Fruit fly (Drosophila melanogaster) whole organism, embryonic: ENCODE results near the gene ZnT63C.
A peak's percentile ranks its signal among the peaks of the same experiment; 100 is the strongest.

Experiments used
- Atf6 ChIP-seq: fragments of 200-800 bp; sonication (Bioruptor generic); IDR thresholded peaks from 2 replicates; pipeline ENCODE4 v1.3.6; 2022; ENCODE audit warnings: missing biosample characterization, missing genetic modification characterization
- Awh ChIP-seq: fragments of 200-800 bp; sonication (Bioruptor generic); IDR thresholded peaks from 2 replicates; pipeline ENCODE4, ENCODE4 v1.3.6; 2022; ENCODE audit warnings: missing biosample characterization, missing genetic modification characterization
- CG14050 ChIP-seq: fragments of 200-800 bp; sonication (Bioruptor generic); IDR thresholded peaks from 3 replicates; pipeline ENCODE4 v1.3.6; 2022; ENCODE audit warnings: missing biosample characterization, missing genetic modification characterization
- CG17612 ChIP-seq: fragments of 200-800 bp; sonication (Bioruptor generic); IDR thresholded peaks from 2 replicates; pipeline ENCODE4 v1.3.6; 2022; ENCODE audit warnings: missing biosample characterization, missing genetic modification characterization
- CG3281 ChIP-seq: fragments of 200-800 bp; sonication (Bioruptor generic); optimal IDR thresholded peaks from 3 replicates; lab custom pipeline; 2017; ENCODE audit warnings: missing biosample characterization, mild to moderate bottlenecking, missing genetic modification characterization
- CG4617 ChIP-seq: fragments of 200-800 bp; sonication (Bioruptor generic); optimal IDR thresholded peaks from 3 replicates; lab custom pipeline; 2016; ENCODE audit warnings: missing biosample characterization, missing genetic modification characterization, borderline replicate concordance
- CG6272 ChIP-seq: fragments of 200-800 bp; sonication (Bioruptor generic); IDR thresholded peaks from 2 replicates; pipeline ENCODE4 v1.3.6; 2022; ENCODE audit warnings: missing biosample characterization, missing genetic modification characterization
- CG8765 ChIP-seq: fragments of 200-800 bp; sonication (Bioruptor generic); IDR thresholded peaks from 2 replicates; pipeline ENCODE4 v1.3.6; 2022; ENCODE audit warnings: missing biosample characterization, missing genetic modification characterization
- CG9817 ChIP-seq: fragments of 200-800 bp; sonication (Bioruptor generic); optimal IDR thresholded peaks from 2 replicates; lab custom pipeline; 2018; ENCODE audit warnings: missing biosample characterization, mild to moderate bottlenecking, missing genetic modification characterization, moderate library complexity
- Dad ChIP-seq: fragments of 200-800 bp; sonication (Bioruptor generic); optimal IDR thresholded peaks from 3 replicates; lab custom pipeline; 2016; ENCODE audit warnings: missing biosample characterization, missing genetic modification characterization
- Dek ChIP-seq: fragments of 200-800 bp; sonication (Bioruptor generic); optimal IDR thresholded peaks from 3 replicates; lab custom pipeline; 2019; ENCODE audit warnings: missing biosample characterization, mild to moderate bottlenecking, missing genetic modification characterization, moderate library complexity
- Drgx ChIP-seq: fragments of 200-800 bp; sonication (Bioruptor generic); IDR thresholded peaks from 2 replicates; pipeline ENCODE4 v1.3.6; 2022; ENCODE audit warnings: missing biosample characterization, missing genetic modification characterization
- H2.0 ChIP-seq: fragments of 200-800 bp; sonication (Bioruptor generic); IDR thresholded peaks from 2 replicates; pipeline ENCODE4 v1.3.6; 2022; ENCODE audit warnings: missing biosample characterization, missing genetic modification characterization
- HLH4C ChIP-seq: fragments of 200-800 bp; sonication (Bioruptor generic); IDR thresholded peaks from 3 replicates; pipeline ENCODE4 v1.3.6; 2022; ENCODE audit warnings: missing biosample characterization, missing genetic modification characterization; ENCODE audit not compliant: partially characterized antibody
- Hmx ChIP-seq: fragments of 200-800 bp; sonication (Bioruptor generic); optimal IDR thresholded peaks from 2 replicates; lab custom pipeline; 2016; ENCODE audit warnings: missing biosample characterization, missing genetic modification characterization
- Mad ChIP-seq: fragments of 200-800 bp; sonication (Bioruptor generic); optimal IDR thresholded peaks from 2 replicates; lab custom pipeline; 2016; ENCODE audit warnings: missing biosample characterization, missing genetic modification characterization
- Oli ChIP-seq: fragments of 200-800 bp; sonication (Bioruptor generic); optimal IDR thresholded peaks from 2 replicates; lab custom pipeline; 2018; ENCODE audit warnings: missing biosample characterization, mild to moderate bottlenecking, missing genetic modification characterization, moderate library complexity
- Rx ChIP-seq: fragments of 200-800 bp; sonication (Bioruptor generic); IDR thresholded peaks from 2 replicates; pipeline ENCODE4 v1.3.6; 2022; ENCODE audit warnings: missing biosample characterization, missing genetic modification characterization
- Sin3A ChIP-seq: fragments of >200 bp; optimal IDR thresholded peaks from 2 replicates; lab custom pipeline; 2018
- Spps ChIP-seq: fragments of 200-800 bp; sonication (Bioruptor generic); optimal IDR thresholded peaks from 2 replicates; lab custom pipeline; 2018; ENCODE audit warnings: missing biosample characterization, mild to moderate bottlenecking, missing genetic modification characterization
- abd-A ChIP-seq: fragments of 200-800 bp; sonication (Bioruptor generic); optimal IDR thresholded peaks from 3 replicates; lab custom pipeline; 2019; ENCODE audit warnings: missing biosample characterization, mild to moderate bottlenecking, missing genetic modification characterization, moderate library complexity
- ac ChIP-seq: fragments of 200-800 bp; sonication (Bioruptor generic); optimal IDR thresholded peaks from 3 replicates; lab custom pipeline; 2017; ENCODE audit warnings: missing biosample characterization, mild to moderate bottlenecking, missing genetic modification characterization
- al ChIP-seq: fragments of 200-800 bp; sonication (Bioruptor generic); IDR thresholded peaks from 2 replicates; pipeline ENCODE4 v1.3.6; 2022; ENCODE audit warnings: missing biosample characterization, missing genetic modification characterization
- bcd ChIP-seq: fragments of 200-800 bp; sonication (Bioruptor generic); optimal IDR thresholded peaks from 2 replicates; lab custom pipeline; 2017; ENCODE audit warnings: missing biosample characterization, mild to moderate bottlenecking, missing genetic modification characterization
- cas ChIP-seq: fragments of 200-800 bp; sonication (Bioruptor generic); IDR thresholded peaks from 2 replicates; pipeline ENCODE4 v1.3.6; 2022; ENCODE audit warnings: missing biosample characterization, missing genetic modification characterization
- dan ChIP-seq: fragments of 200-800 bp; sonication (Bioruptor generic); IDR thresholded peaks from 2 replicates; pipeline ENCODE4 v1.3.6; 2022; ENCODE audit warnings: missing biosample characterization, missing genetic modification characterization
- dm ChIP-seq: fragments of 200-800 bp; sonication (Bioruptor generic); optimal IDR thresholded peaks from 3 replicates; lab custom pipeline; 2016; ENCODE audit warnings: missing biosample characterization, missing genetic modification characterization
- fu2 ChIP-seq: fragments of 200-800 bp; sonication (Bioruptor generic); optimal IDR thresholded peaks from 2 replicates; lab custom pipeline; 2016; ENCODE audit warnings: missing biosample characterization, missing genetic modification characterization
- nerfin-1 ChIP-seq: fragments of 200-800 bp; sonication (Bioruptor generic); optimal IDR thresholded peaks from 3 replicates; lab custom pipeline; 2019; ENCODE audit warnings: missing biosample characterization, mild to moderate bottlenecking, missing genetic modification characterization, moderate library complexity
- nerfin-2 ChIP-seq: fragments of 200-800 bp; sonication (Bioruptor generic); IDR thresholded peaks from 2 replicates; pipeline ENCODE4 v1.3.6; 2022; ENCODE audit warnings: missing biosample characterization, missing genetic modification characterization; ENCODE audit not compliant: partially characterized antibody
- org-1 ChIP-seq: fragments of 200-800 bp; sonication (Bioruptor generic); optimal IDR thresholded peaks from 2 replicates; lab custom pipeline; 2017; ENCODE audit warnings: missing biosample characterization, missing genetic modification characterization
- pb ChIP-seq: fragments of 200-800 bp; sonication (Bioruptor generic); optimal IDR thresholded peaks from 3 replicates; lab custom pipeline; 2016; ENCODE audit warnings: missing biosample characterization, missing genetic modification characterization
- pzg ChIP-seq: fragments of 200-800 bp; sonication (Bioruptor generic); optimal IDR thresholded peaks from 3 replicates; lab custom pipeline; 2018; ENCODE audit warnings: missing biosample characterization, mild to moderate bottlenecking, missing genetic modification characterization, moderate library complexity
- rib ChIP-seq: fragments of 200-800 bp; sonication (Bioruptor generic); IDR thresholded peaks from 2 replicates; pipeline ENCODE4 v1.3.6; 2022; ENCODE audit warnings: missing biosample characterization, missing genetic modification characterization
- sens-2 ChIP-seq: fragments of 200-800 bp; sonication (Bioruptor generic); IDR thresholded peaks from 2 replicates; pipeline ENCODE4 v1.3.6; 2022; ENCODE audit warnings: missing biosample characterization, missing genetic modification characterization
- sug ChIP-seq: fragments of 200-800 bp; optimal IDR thresholded peaks from 2 replicates; lab custom pipeline; 2019; ENCODE audit warnings: missing biosample characterization, mild to moderate bottlenecking, missing genetic modification characterization, moderate library complexity
- tin ChIP-seq: fragments of 200-800 bp; sonication (Bioruptor generic); optimal IDR thresholded peaks from 3 replicates; lab custom pipeline; 2016; ENCODE audit warnings: missing biosample characterization, missing genetic modification characterization
- tna ChIP-seq: fragments of 200-800 bp; sonication (Bioruptor generic); IDR thresholded peaks from 2 replicates; pipeline ENCODE4 v1.3.6; 2022; ENCODE audit warnings: missing biosample characterization, missing genetic modification characterization; ENCODE audit not compliant: partially characterized antibody
- usp ChIP-seq: fragments of >200 bp; optimal IDR thresholded peaks from 2 replicates; lab custom pipeline; 2017; ENCODE audit warnings: missing biosample characterization, missing genetic modification characterization
- wdn ChIP-seq: fragments of 200-800 bp; sonication (Bioruptor generic); IDR thresholded peaks from 2 replicates; pipeline ENCODE4 v1.3.6; 2022; ENCODE audit warnings: missing biosample characterization, missing genetic modification characterization
- z ChIP-seq: fragments of 200-800 bp; sonication (Bioruptor generic); IDR thresholded peaks from 3 replicates; pipeline ENCODE4 v1.3.6; 2022; ENCODE audit warnings: missing biosample characterization, missing genetic modification characterization

ZnT63C gene

DNA sequence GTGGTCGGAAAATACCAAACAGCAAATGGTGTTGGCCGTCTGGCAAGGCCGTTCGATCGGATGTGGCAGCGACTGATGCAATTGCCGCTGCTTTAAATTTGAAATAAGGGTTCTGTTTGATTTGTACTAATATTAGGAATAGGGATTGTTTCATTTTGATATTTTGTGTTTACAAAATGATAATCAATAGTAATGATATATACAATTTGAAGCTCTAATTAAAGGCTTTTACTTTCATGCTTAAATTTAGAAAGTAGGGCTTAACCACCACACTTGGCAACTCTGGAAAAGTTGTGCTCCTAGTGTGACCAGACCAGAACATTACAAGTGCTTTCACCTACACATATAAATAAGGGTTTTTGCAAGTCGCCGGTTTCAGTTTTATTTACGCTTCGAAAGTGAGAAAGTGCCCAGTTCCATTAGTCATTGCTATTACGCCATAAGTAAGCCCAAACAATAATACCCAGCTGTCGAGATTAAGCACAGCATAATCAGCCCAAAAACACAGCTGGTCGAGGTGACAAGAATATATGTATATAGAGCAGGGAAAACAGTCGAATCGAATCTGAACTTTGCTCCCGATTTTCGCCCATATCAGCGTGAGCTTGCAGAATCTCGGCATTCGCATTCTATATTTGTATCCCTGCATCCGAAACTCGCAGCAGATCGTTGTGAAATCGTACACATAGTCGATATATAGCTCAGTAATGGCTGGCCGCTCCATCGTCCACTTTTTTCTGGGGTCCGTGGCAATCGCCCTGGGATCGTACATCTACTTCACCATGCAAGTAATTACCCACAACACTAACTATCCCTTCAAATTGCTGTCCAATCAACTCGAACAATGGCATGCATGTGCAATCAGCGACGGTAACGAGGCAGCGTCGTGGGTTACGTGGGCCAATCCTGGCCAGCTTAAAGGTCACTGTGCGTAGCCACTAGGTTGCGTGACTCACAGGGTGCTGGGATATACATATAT lies 22.7 kb downstream of the ZnT63C start, which contains the start of gene Gtpx (continued):
- no peak for TF ChIP-seq org-1 (GFP tag; lab: Kevin White, UChicago)
- TF ChIP-seq pzg, result peak; percentile 83
- no peak for TF ChIP-seq pb (GFP tag; lab: Kevin White, UChicago)
- no peak for TF ChIP-seq Spps (tag; lab: Kevin White, UChicago)
- TF ChIP-seq Rx (GFP tag; lab: Robert Waterston, UW), result no peak
- TF ChIP-seq nerfin-1 (tag; lab: Kevin White, UChicago), result peak; percentile 9
- TF ChIP-seq sug (tag; lab: Kevin White, UChicago), result peak; percentile 70
- peak; percentile 96 for TF ChIP-seq Sin3A (lab: Kevin White, UChicago)
- TF ChIP-seq Drgx (GFP tag; lab: Robert Waterston, UW), result 0 out of 2 replicates have a peak, but pooled peaks have one; percentile 24
- TF ChIP-seq sens-2 (GFP tag; lab: Robert Waterston, UW), result no peak
- peak; percentile 37 for TF ChIP-seq Dek (tag; lab: Kevin White, UChicago)
- TF ChIP-seq dm (GFP tag; lab: Kevin White, UChicago), result peak; percentile 28
- no peak for TF ChIP-seq nerfin-2 (GFP tag; lab: Robert Waterston, UW)
- TF ChIP-seq wdn (GFP tag; lab: Robert Waterston, UW), result 0 out of 2 replicates have a peak, but pooled peaks have one; percentile 24
- no peak for TF ChIP-seq CG3281 (GFP tag; lab: Kevin White, UChicago)
- TF ChIP-seq CG17612 (GFP tag; lab: Robert Waterston, UW), result no peak
- no peak for TF ChIP-seq ac
- TF ChIP-seq CG8765, result no peak
- no peak for TF ChIP-seq Oli
- TF ChIP-seq dan (GFP tag; lab: Robert Waterston, UW), result no peak
- TF ChIP-seq Mad (GFP tag; lab: Kevin White, UChicago), result peak; percentile 9
- TF ChIP-seq CG4617 (GFP tag; lab: Kevin White, UChicago), result peak; percentile 10
- TF ChIP-seq Atf6 (GFP tag; lab: Robert Waterston, UW), result no peak
- no peak for TF ChIP-seq Hmx

DNA sequence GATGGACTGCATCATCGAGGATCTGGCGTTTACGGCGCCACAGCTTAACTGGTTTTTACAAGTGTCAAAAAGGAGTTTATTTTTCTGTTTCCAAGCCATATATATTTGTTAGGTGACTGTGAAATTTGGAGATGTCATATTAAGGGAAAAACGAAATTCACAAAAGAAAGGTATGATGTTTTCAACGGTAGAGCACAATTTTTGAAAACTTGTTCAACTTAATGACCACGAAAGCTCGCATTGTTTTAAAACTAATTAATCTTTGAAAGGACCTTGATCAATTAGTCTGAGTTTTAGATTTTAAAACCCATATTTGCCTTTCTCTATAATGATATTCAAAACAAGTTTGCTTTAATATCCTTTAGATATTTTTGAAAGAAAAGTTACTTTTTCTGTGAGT lies 25.3 kb downstream of the ZnT63C start, which contains the start of gene Strip:
TSS of gene Strip (minus strand) at position 101 of the 400 bp plus-strand sequence.
- TF ChIP-seq tin (GFP tag; lab: Kevin White, UChicago) (no peak), usp (GFP tag; lab: Kevin White, UChicago) (no peak), CG6272 (GFP tag; lab: Robert Waterston, UW) (no peak), Awh (GFP tag; lab: Robert Waterston, UW) (no peak), bcd (no peak), CG9817 (tag; lab: Kevin White, UChicago) (no peak), rib (no peak), tna (GFP tag; lab: Robert Waterston, UW) (no peak), HLH4C (GFP tag; lab: Robert Waterston, UW) (no peak), CG14050 (GFP tag; lab: Robert Waterston, UW) (no peak), abd-A (no peak), z (GFP tag; lab: Robert Waterston, UW) (no peak), H2.0 (GFP tag; lab: Robert Waterston, UW) (no peak), al (GFP tag; lab: Robert Waterston, UW) (no peak), fu2 (no peak), Dad (GFP tag; lab: Kevin White, UChicago) (no peak), cas (GFP tag; lab: Robert Waterston, UW) (no peak)
